Worm (Caenorhabditis elegans) whole organism, young adult: Measurements from ENCODE around the gene nlp-21.
A peak's percentile ranks its signal among the peaks of the same experiment; 100 is the strongest.

ENCODE experiments used
- B0261.1 ChIP-seq: sonication (generic microtip); optimal IDR thresholded peaks from 2 replicates; lab custom pipeline; 2016; ENCODE audit warnings: mild to moderate bottlenecking, missing genetic modification characterization, moderate library complexity, missing compliant biosample characterization
- F23B12.7 ChIP-seq: sonication (generic microtip); optimal IDR thresholded peaks from 2 replicates; lab custom pipeline; 2017; ENCODE audit warnings: missing genetic modification characterization, mild to moderate bottlenecking, missing compliant biosample characterization, antibody characterized with exemption, moderate library complexity; ENCODE audit not compliant: insufficient read depth
- Y53G8AR.9 ChIP-seq: fragments of 200-800 bp; sonication (Bioruptor generic); conservative IDR thresholded peaks from 2 replicates; pipeline ENCODE4 v1.3.6; 2022; ENCODE audit warnings: missing genetic modification reagents, missing genetic modification characterization, missing compliant biosample characterization
- ceh-27 ChIP-seq: fragments of 200-800 bp; sonication (Bioruptor generic); optimal IDR thresholded peaks from 2 replicates; lab custom pipeline; 2018; ENCODE audit warnings: mild to moderate bottlenecking, missing genetic modification characterization, moderate library complexity, missing compliant biosample characterization
- dpl-1 ChIP-seq: fragments of 150-350 bp; optimal IDR thresholded peaks from 2 replicates; lab custom pipeline; 2014; ENCODE audit warnings: missing biosample characterization, missing genetic modification reagents, missing genetic modification characterization
- hmg-1.2 ChIP-seq: fragments of 200-800 bp; sonication (Bioruptor generic); IDR thresholded peaks from 2 replicates; pipeline ENCODE4 v1.3.6; 2022; ENCODE audit warnings: missing genetic modification reagents, missing genetic modification characterization, missing compliant biosample characterization
- lir-1 ChIP-seq: fragments of 200-800 bp; sonication (Bioruptor generic); conservative IDR thresholded peaks from 2 replicates; pipeline ENCODE4 v1.3.6; 2022; ENCODE audit warnings: missing genetic modification reagents, missing genetic modification characterization, missing compliant biosample characterization
- unc-62 ChIP-seq: fragments of 150-350 bp; optimal IDR thresholded peaks from 2 replicates; lab custom pipeline; 2014; ENCODE audit warnings: missing biosample characterization, missing genetic modification reagents, missing genetic modification characterization
- ztf-22 ChIP-seq: fragments of 200-800 bp; sonication (Bioruptor generic); optimal IDR thresholded peaks from 2 replicates; lab custom pipeline; 2018; ENCODE audit warnings: mild to moderate bottlenecking, missing genetic modification characterization, moderate library complexity, missing compliant biosample characterization

DNA sequence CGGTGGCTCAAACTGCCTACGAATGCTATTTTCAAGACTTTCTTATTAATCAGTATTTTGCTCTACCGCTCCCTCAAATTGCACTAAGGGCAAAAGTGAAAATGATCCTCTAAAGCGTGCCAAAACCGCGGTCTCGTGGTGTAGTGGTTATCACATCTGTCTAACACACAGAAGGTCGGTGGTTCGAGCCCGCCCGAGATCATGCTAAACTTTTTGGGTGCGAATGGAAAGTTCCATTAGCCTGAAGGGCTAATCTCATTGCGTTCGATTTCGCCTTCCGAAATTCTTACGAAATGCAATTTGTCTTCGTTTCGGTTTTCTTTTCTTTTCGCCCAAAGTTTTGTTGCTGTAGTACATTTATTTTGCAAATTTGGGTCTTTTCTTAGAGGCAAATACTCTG, 39.6 kb downstream of the nlp-21 start:
- TF ChIP-seq F23B12.7 (tag; lab: Kevin White, UChicago) (no peak), Y53G8AR.9 (GFP tag; lab: Robert Waterston, UW) (no peak), lir-1 (GFP tag; lab: Robert Waterston, UW) (no peak), dpl-1 (GFP tag; lab: Kevin White, UChicago) (no peak), ceh-27 (GFP tag; lab: Kevin White, UChicago) (no peak), ztf-22 (GFP tag; lab: Kevin White, UChicago) (no peak), B0261.1 (tag; lab: Kevin White, UChicago) (peak; percentile 63), unc-62 (GFP tag; lab: Kevin White, UChicago) (no peak), hmg-1.2 (GFP tag; lab: Robert Waterston, UW) (peak; percentile 41; the same call in 1 of the 2 replicates)
